Fruit fly (Drosophila melanogaster): Measurements from ENCODE around the gene CG3225.

CG3225 gene

dm6 chr2L:4837772-4838397 is 19.8 kb upstream of the CG3225 start, which contains the start of the genes tank and CG12194 (continued):
- TF ChIP-seq CG42726 (GFP tag; IDR thresholded peaks at IDR 0.05; ENCODE audit: partially characterized antibody) (peak; percentile 69), B-H2 (GFP tag; optimal IDR thresholded peaks at IDR 0.05) (peak; percentile 77), Lpt (GFP tag; optimal IDR thresholded peaks at IDR 0.05) (no peak), p53 (GFP tag; optimal IDR thresholded peaks at IDR 0.05) (peak; percentile 97), CG18476 (GFP tag; optimal IDR thresholded peaks at IDR 0.05) (peak; percentile 98), Usf (GFP tag; optimal IDR thresholded peaks at IDR 0.05) (peak; percentile 96), CG9932 (GFP tag; IDR thresholded peaks at IDR 0.05) (peak; percentile 99), NfI (GFP tag; optimal IDR thresholded peaks at IDR 0.05) (peak; percentile 99), CG10431 (GFP tag; optimal IDR thresholded peaks at IDR 0.05) (peak; percentile 79), HmgZ (tag; optimal IDR thresholded peaks at IDR 0.05) (peak; percentile 99), CG15514 (GFP tag; optimal IDR thresholded peaks at IDR 0.05) (peak; percentile 95), Stat92E (GFP tag; optimal IDR thresholded peaks at IDR 0.05) (peak in 1 of 3 experiments; percentile 81), fd3F (GFP tag; optimal IDR thresholded peaks at IDR 0.05) (peak; percentile 97), CG14667 (GFP tag; IDR thresholded peaks at IDR 0.05) (peak; percentile 99), bbx (GFP tag; IDR thresholded peaks at IDR 0.05; ENCODE audit: partially characterized antibody) (peak; percentile 73), CG34376 (GFP tag; optimal IDR thresholded peaks at IDR 0.05) (peak; percentile 82), CG4328 (GFP tag; optimal IDR thresholded peaks at IDR 0.05) (peak; percentile 85), onecut (GFP tag; IDR thresholded peaks at IDR 0.05) (peak; percentile 96), CG15696 (tag; optimal IDR thresholded peaks at IDR 0.05) (peak; percentile 86), CG7987 (GFP tag; optimal IDR thresholded peaks at IDR 0.05) (peak; percentile 98), otp (GFP tag; IDR thresholded peaks at IDR 0.05) (peak; percentile 99), Fer2 (tag; optimal IDR thresholded peaks at IDR 0.05) (peak; percentile 78), CG11398 (GFP tag; optimal IDR thresholded peaks at IDR 0.05) (peak; percentile 98), gcm2 (GFP tag; optimal IDR thresholded peaks at IDR 0.05) (peak; percentile 99), pan (optimal IDR thresholded peaks at IDR 0.05) (no peak), pan (GFP tag; optimal IDR thresholded peaks at IDR 0.05 in 1 of 2, IDR thresholded peaks at IDR 0.05 in 1 of 2) (peak in 1 of 2 experiments; percentile 100), chn (GFP tag; optimal IDR thresholded peaks at IDR 0.05) (peak; percentile 99), nom (GFP tag; optimal IDR thresholded peaks at IDR 0.05) (peak; percentile 92), dan (GFP tag; IDR thresholded peaks at IDR 0.05) (peak; percentile 97), CG4730 (GFP tag; IDR thresholded peaks at IDR 0.05) (peak; percentile 99), CG11247 (GFP tag; IDR thresholded peaks at IDR 0.05) (peak; percentile 99), Optix (GFP tag; IDR thresholded peaks at IDR 0.05) (peak; percentile 100), CG12071 (GFP tag; optimal IDR thresholded peaks at IDR 0.05) (peak; percentile 99), Dll (GFP tag; IDR thresholded peaks at IDR 0.05; ENCODE audit: partially characterized antibody) (peak; percentile 87), CoRest (tag; optimal IDR thresholded peaks at IDR 0.05) (peak; percentile 98), NC2α (GFP tag; optimal IDR thresholded peaks at IDR 0.05) (peak; percentile 98), peb (GFP tag; IDR thresholded peaks at IDR 0.05) (peak; percentile 99), pros (GFP tag; optimal IDR thresholded peaks at IDR 0.05) (no peak), CG10321 (GFP tag; IDR thresholded peaks at IDR 0.05) (peak; percentile 89), ap (GFP tag; IDR thresholded peaks at IDR 0.05) (peak; percentile 99), CG6254 (GFP tag; optimal IDR thresholded peaks at IDR 0.05) (peak; percentile 97), da (GFP tag; optimal IDR thresholded peaks at IDR 0.05) (peak; percentile 98), zf30C (GFP tag; optimal IDR thresholded peaks at IDR 0.05) (peak; percentile 96), zen2 (GFP tag; IDR thresholded peaks at IDR 0.05; ENCODE audit: partially characterized antibody) (peak; percentile 62; the same call in 2 of the 3 replicates), Bteb2 (GFP tag; optimal IDR thresholded peaks at IDR 0.05) (peak; percentile 99), Oli (tag; optimal IDR thresholded peaks at IDR 0.05) (peak; percentile 99), CG4707 (GFP tag; optimal IDR thresholded peaks at IDR 0.05) (peak; percentile 96), CG2202 (tag; optimal IDR thresholded peaks at IDR 0.05) (peak; percentile 98), ken (GFP tag; IDR thresholded peaks at IDR 0.05) (peak; percentile 99)

Data from whole organism, embryonic.